Fruit fly (Drosophila melanogaster) whole organism, embryonic: ENCODE data around the gene CG44094.

ENCODE experiments used
- Awh ChIP-seq: fragments of 200-800 bp; sonication (Bioruptor generic); IDR thresholded peaks from 2 replicates; pipeline ENCODE4, ENCODE4 v1.3.6; 2022; ENCODE audit warnings: missing biosample characterization, missing genetic modification characterization
- CG12744 ChIP-seq: fragments of 200-800 bp; sonication (Bioruptor generic); optimal IDR thresholded peaks from 2 replicates; lab custom pipeline; 2016; ENCODE audit warnings: missing biosample characterization, missing genetic modification characterization
- CG14860 ChIP-seq: fragments of 200-800 bp; sonication (Bioruptor generic); IDR thresholded peaks from 3 replicates; pipeline ENCODE4 v1.3.6; 2022; ENCODE audit warnings: missing biosample characterization, missing genetic modification characterization; ENCODE audit not compliant: partially characterized antibody
- CG1529 ChIP-seq: fragments of 200-800 bp; sonication (Bioruptor generic); optimal IDR thresholded peaks from 3 replicates; lab custom pipeline; 2018; ENCODE audit warnings: missing biosample characterization, missing genetic modification characterization
- CG17612 ChIP-seq: fragments of 200-800 bp; sonication (Bioruptor generic); IDR thresholded peaks from 2 replicates; pipeline ENCODE4 v1.3.6; 2022; ENCODE audit warnings: missing biosample characterization, missing genetic modification characterization
- CG2712 ChIP-seq: fragments of 200-800 bp; optimal IDR thresholded peaks from 3 replicates; lab custom pipeline; 2019; ENCODE audit warnings: missing biosample characterization, mild to moderate bottlenecking, missing genetic modification characterization, moderate library complexity
- CG31388 ChIP-seq: fragments of 200-800 bp; sonication (Bioruptor generic); optimal IDR thresholded peaks from 2 replicates; lab custom pipeline; 2016; ENCODE audit warnings: missing biosample characterization, missing genetic modification characterization
- CG32532 ChIP-seq: fragments of 200-800 bp; sonication (Bioruptor generic); IDR thresholded peaks from 2 replicates; pipeline ENCODE4 v1.3.6; 2022; ENCODE audit warnings: missing biosample characterization, missing genetic modification characterization
- CG32767 ChIP-seq: fragments of 200-800 bp; sonication (Bioruptor generic); IDR thresholded peaks from 2 replicates; pipeline ENCODE4 v1.3.6; 2022; ENCODE audit warnings: missing biosample characterization, missing genetic modification characterization
- CG32772 ChIP-seq: fragments of 200-800 bp; sonication (Bioruptor generic); IDR thresholded peaks from 2 replicates; pipeline ENCODE4 v1.3.6; 2022; ENCODE audit warnings: missing biosample characterization, missing genetic modification characterization
- CG3838 ChIP-seq: fragments of 200-800 bp; sonication (Bioruptor generic); optimal IDR thresholded peaks from 3 replicates; lab custom pipeline; 2016; ENCODE audit warnings: missing biosample characterization, missing genetic modification characterization
- CG4730 ChIP-seq: fragments of 200-800 bp; sonication (Bioruptor generic); IDR thresholded peaks from 2 replicates; pipeline ENCODE4 v1.3.6; 2022; ENCODE audit warnings: missing biosample characterization, missing genetic modification characterization
- CG6791 ChIP-seq: fragments of 200-800 bp; sonication (Bioruptor generic); IDR thresholded peaks from 3 replicates; pipeline ENCODE4 v1.3.6; 2022; ENCODE audit warnings: missing biosample characterization, missing genetic modification characterization; ENCODE audit not compliant: partially characterized antibody
- CG6854 ChIP-seq: fragments of 200-800 bp; sonication (Bioruptor generic); optimal IDR thresholded peaks from 3 replicates; lab custom pipeline; 2017; ENCODE audit warnings: missing biosample characterization, mild to moderate bottlenecking, missing genetic modification characterization
- CG7357 ChIP-seq: fragments of 200-800 bp; sonication (Bioruptor generic); IDR thresholded peaks from 3 replicates; pipeline ENCODE4 v1.3.6; 2022; ENCODE audit warnings: missing biosample characterization, missing genetic modification characterization
- CG7372 ChIP-seq: fragments of 200-800 bp; sonication (Bioruptor generic); IDR thresholded peaks from 2 replicates; pipeline ENCODE4 v1.3.6; 2022; ENCODE audit warnings: missing biosample characterization, missing genetic modification characterization
- CG8290 ChIP-seq, 3 experiments: fragments of 200-800 bp; sonication (Bioruptor generic); optimal IDR thresholded peaks; 2 replicates each; lab custom pipeline; 2016 to 2019; ENCODE audit warnings: missing biosample characterization in 3 of 3, missing genetic modification characterization in 3 of 3, mild to moderate bottlenecking in 2 of 3, moderate library complexity in 1 of 3
- CG8359 ChIP-seq: fragments of 200-800 bp; sonication (Bioruptor generic); optimal IDR thresholded peaks from 2 replicates; lab custom pipeline; 2017; ENCODE audit warnings: missing biosample characterization, mild to moderate bottlenecking, missing genetic modification characterization, borderline replicate concordance
- Dip2 ChIP-seq: fragments of 200-800 bp; sonication (Bioruptor generic); IDR thresholded peaks from 2 replicates; pipeline ENCODE4 v1.3.6; 2022; ENCODE audit warnings: missing biosample characterization, missing genetic modification characterization
- Doc2 ChIP-seq: fragments of 200-800 bp; sonication (Bioruptor generic); IDR thresholded peaks from 2 replicates; pipeline ENCODE4 v1.3.6; 2022; ENCODE audit warnings: missing biosample characterization, missing genetic modification characterization
- Fer1 ChIP-seq: fragments of 200-800 bp; sonication (Bioruptor generic); optimal IDR thresholded peaks from 2 replicates; lab custom pipeline; 2017; ENCODE audit warnings: missing biosample characterization, mild to moderate bottlenecking, missing genetic modification characterization
- HHEX ChIP-seq: fragments of 200-800 bp; sonication (Bioruptor generic); optimal IDR thresholded peaks from 3 replicates; lab custom pipeline; 2017; ENCODE audit warnings: missing biosample characterization, mild to moderate bottlenecking, missing genetic modification characterization, missing genetic modification reagents
- HmgD ChIP-seq: fragments of 200-800 bp; sonication (Bioruptor generic); optimal IDR thresholded peaks from 3 replicates; lab custom pipeline; 2016; ENCODE audit warnings: missing biosample characterization, missing genetic modification characterization
- NFAT ChIP-seq: fragments of 200-800 bp; sonication (Bioruptor generic); IDR thresholded peaks from 2 replicates; pipeline ENCODE4 v1.3.6; 2022; ENCODE audit warnings: missing biosample characterization, missing genetic modification characterization
- PHDP ChIP-seq: fragments of 200-800 bp; sonication (Bioruptor generic); optimal IDR thresholded peaks from 3 replicates; lab custom pipeline; 2018; ENCODE audit warnings: missing biosample characterization, mild to moderate bottlenecking, missing genetic modification characterization, moderate library complexity
- Six4 ChIP-seq: fragments of 200-800 bp; sonication (Bioruptor generic); optimal IDR thresholded peaks from 2 replicates; lab custom pipeline; 2016; ENCODE audit warnings: missing biosample characterization, missing genetic modification characterization
- Tbp ChIP-seq: fragments of >200 bp; optimal IDR thresholded peaks from 2 replicates; lab custom pipeline; 2018; ENCODE audit warnings: missing biosample characterization, missing genetic modification characterization
- Trl ChIP-seq, 3 experiments: fragments of >200 bp in 2 of 3; fragments of 200-800 bp in 1 of 3; sonication (Bioruptor generic) in 1 of 3; optimal IDR thresholded peaks; 2 replicates in 1 of 3; 3 replicates in 2 of 3; lab custom pipeline; 2016 to 2017; ENCODE audit warnings: missing biosample characterization in 1 of 3, missing genetic modification characterization in 1 of 3
- Usf ChIP-seq: fragments of 200-800 bp; sonication (Bioruptor generic); optimal IDR thresholded peaks from 2 replicates; lab custom pipeline; 2017; ENCODE audit warnings: missing genotype, missing biosample characterization, missing genetic modification characterization
- Vsx1 ChIP-seq: fragments of 200-800 bp; sonication (Bioruptor generic); optimal IDR thresholded peaks from 2 replicates; lab custom pipeline; 2017; ENCODE audit warnings: missing biosample characterization, mild to moderate bottlenecking, missing genetic modification characterization, missing genetic modification reagents
- ase ChIP-seq: fragments of 200-800 bp; sonication (Bioruptor generic); IDR thresholded peaks from 3 replicates; pipeline ENCODE4 v1.3.6; 2022; ENCODE audit warnings: missing biosample characterization, missing genetic modification characterization
- az2 ChIP-seq: fragments of 200-800 bp; sonication (Bioruptor generic); optimal IDR thresholded peaks from 3 replicates; lab custom pipeline; 2016; ENCODE audit warnings: missing biosample characterization, missing genetic modification characterization
- cas ChIP-seq: fragments of 200-800 bp; sonication (Bioruptor generic); IDR thresholded peaks from 2 replicates; pipeline ENCODE4 v1.3.6; 2022; ENCODE audit warnings: missing biosample characterization, missing genetic modification characterization
- chm ChIP-seq: fragments of 200-800 bp; sonication (Bioruptor generic); IDR thresholded peaks from 2 replicates; pipeline ENCODE4 v1.3.6; 2022; ENCODE audit warnings: missing biosample characterization, missing genetic modification characterization
- crc ChIP-seq: fragments of 200-800 bp; sonication (Bioruptor generic); optimal IDR thresholded peaks from 2 replicates; lab custom pipeline; 2016; ENCODE audit warnings: missing biosample characterization, missing genetic modification characterization
- dpn ChIP-seq, 2 experiments: fragments of 200-800 bp; sonication (Bioruptor generic); optimal IDR thresholded peaks; 3 replicates each; lab custom pipeline; 2016; ENCODE audit warnings: missing biosample characterization in 2 of 2, missing genetic modification characterization in 2 of 2
- eyg ChIP-seq: fragments of 200-800 bp; sonication (Bioruptor generic); optimal IDR thresholded peaks from 3 replicates; lab custom pipeline; 2016; ENCODE audit warnings: missing biosample characterization, missing genetic modification characterization
- gt ChIP-seq: fragments of 200-800 bp; sonication (Bioruptor generic); IDR thresholded peaks from 2 replicates; pipeline ENCODE4 v1.3.6; 2022; ENCODE audit warnings: missing biosample characterization, missing genetic modification characterization
- ind ChIP-seq: fragments of 200-800 bp; sonication (Bioruptor generic); optimal IDR thresholded peaks from 3 replicates; lab custom pipeline; 2016; ENCODE audit warnings: missing biosample characterization, missing genetic modification characterization
- insv ChIP-seq, 2 experiments: fragments of 200-800 bp; sonication (Bioruptor generic); optimal IDR thresholded peaks; 3 replicates each; lab custom pipeline; 2016 to 2018; ENCODE audit warnings: missing biosample characterization in 2 of 2, missing genetic modification characterization in 2 of 2
- jigr1 ChIP-seq: fragments of 200-800 bp; sonication (Bioruptor generic); IDR thresholded peaks from 3 replicates; pipeline ENCODE4 v1.3.6; 2022; ENCODE audit warnings: missing biosample characterization, missing genetic modification characterization
- kay ChIP-seq: fragments of 200-800 bp; sonication (Bioruptor generic); optimal IDR thresholded peaks from 2 replicates; lab custom pipeline; 2016; ENCODE audit warnings: missing biosample characterization, missing genetic modification characterization
- org-1 ChIP-seq: fragments of 200-800 bp; sonication (Bioruptor generic); optimal IDR thresholded peaks from 2 replicates; lab custom pipeline; 2017; ENCODE audit warnings: missing biosample characterization, missing genetic modification characterization
- salm ChIP-seq: fragments of 200-800 bp; sonication (Bioruptor generic); optimal IDR thresholded peaks from 2 replicates; lab custom pipeline; 2018; ENCODE audit warnings: missing biosample characterization, mild to moderate bottlenecking, missing genetic modification characterization
- sens ChIP-seq: fragments of 200-800 bp; sonication (Bioruptor generic); peaks from one replicate; lab custom pipeline; 2016; ENCODE audit warnings: missing biosample characterization, missing genetic modification characterization
- seq ChIP-seq: fragments of 200-800 bp; sonication (Bioruptor generic); IDR thresholded peaks from 2 replicates; pipeline ENCODE4 v1.3.6; 2022; ENCODE audit warnings: missing biosample characterization, missing genetic modification characterization
- slou ChIP-seq: fragments of 200-800 bp; sonication (Bioruptor generic); optimal IDR thresholded peaks from 3 replicates; lab custom pipeline; 2016; ENCODE audit warnings: missing biosample characterization, missing genetic modification characterization
- tap ChIP-seq: fragments of 200-800 bp; optimal IDR thresholded peaks from 3 replicates; lab custom pipeline; 2019; ENCODE audit warnings: missing biosample characterization, mild to moderate bottlenecking, missing genetic modification characterization, moderate library complexity
- wor ChIP-seq: fragments of 200-800 bp; sonication (Bioruptor generic); IDR thresholded peaks from 2 replicates; pipeline ENCODE4 v1.3.6; 2022; ENCODE audit warnings: missing biosample characterization, missing genetic modification characterization
- yki ChIP-seq: fragments of >200 bp; optimal IDR thresholded peaks from 3 replicates; lab custom pipeline; 2018
- zfh2 ChIP-seq: fragments of 200-800 bp; sonication (Bioruptor generic); optimal IDR thresholded peaks from 2 replicates; lab custom pipeline; 2016; ENCODE audit warnings: missing biosample characterization, missing genetic modification characterization

Gene CG44094

dm6 chr3R:14558383-14558883, 18.0 kb downstream of the CG44094 start (continued):
- TF ChIP-seq ase (GFP tag; lab: Robert Waterston, UW), result peak; percentile 77; the same call in 2 of the 3 replicates
- TF ChIP-seq Six4, result peak; percentile 90
- peak; percentile 89 for TF ChIP-seq seq (GFP tag; lab: Robert Waterston, UW)
- TF ChIP-seq salm (tag; lab: Kevin White, UChicago), result peak; percentile 91
- no peak for TF ChIP-seq CG6791 (GFP tag; lab: Robert Waterston, UW)
- peak; percentile 78 for TF ChIP-seq CG4730 (GFP tag; lab: Robert Waterston, UW)
- TF ChIP-seq slou (GFP tag; lab: Kevin White, UChicago), result peak; percentile 77
- TF ChIP-seq CG32772 (GFP tag; lab: Robert Waterston, UW), result peak; percentile 71
- peak; percentile 84 for TF ChIP-seq az2
- TF ChIP-seq CG3838 (GFP tag; lab: Kevin White, UChicago), result peak; percentile 48
- peak; percentile 86 for TF ChIP-seq wor
- TF ChIP-seq PHDP, result peak; percentile 95
- TF ChIP-seq cas (GFP tag; lab: Robert Waterston, UW), result 0 out of 2 replicates have a peak, but pooled peaks have one; percentile 23
- peak in 1 of 2 experiments; percentile 66 for TF ChIP-seq insv (GFP tag; optimal IDR thresholded peaks at IDR 0.05; lab: Kevin White, UChicago)
- peak; percentile 69 for TF ChIP-seq Usf (GFP tag; lab: Kevin White, UChicago)
- TF ChIP-seq dpn (GFP tag; optimal IDR thresholded peaks at IDR 0.05; lab: Kevin White, UChicago), result peak; percentile 89 to 93
- peak; percentile 84 for TF ChIP-seq eyg (GFP tag; lab: Kevin White, UChicago)
- TF ChIP-seq jigr1 (GFP tag; lab: Robert Waterston, UW), result peak; percentile 81; the same call in 2 of the 3 replicates
- peak; percentile 86 for TF ChIP-seq tap (tag; lab: Kevin White, UChicago)
- peak; percentile 84 for TF ChIP-seq kay (GFP tag; lab: Kevin White, UChicago)
- peak in 1 of 2 experiments; percentile 84 for TF ChIP-seq Trl (optimal IDR thresholded peaks at IDR 0.05; lab: Kevin White, UChicago)
- TF ChIP-seq Trl (GFP tag; optimal IDR thresholded peaks at IDR 0.05; lab: Kevin White, UChicago), result peak; percentile 82
- TF ChIP-seq CG1529, result peak; percentile 88
- peak; percentile 98 for TF ChIP-seq sens (GFP tag; lab: Kevin White, UChicago)
- peak; percentile 70 for TF ChIP-seq CG31388
- no peak for TF ChIP-seq CG14860 (GFP tag; lab: Robert Waterston, UW)
- peak; percentile 86 for TF ChIP-seq Vsx1 (GFP tag; lab: Kevin White, UChicago)
- TF ChIP-seq CG7357, result peak; percentile 77
- peak; percentile 93 for TF ChIP-seq CG6854 (GFP tag; lab: Kevin White, UChicago)
- TF ChIP-seq Tbp (GFP tag; lab: Kevin White, UChicago), result no peak
- peak; percentile 57; the same call in 1 of the 2 replicates for TF ChIP-seq Dip2 (GFP tag; lab: Robert Waterston, UW)
- TF ChIP-seq gt (GFP tag; lab: Robert Waterston, UW), result peak; percentile 56; the same call in 1 of the 2 replicates
- TF ChIP-seq Awh (GFP tag; lab: Robert Waterston, UW), result peak; percentile 80
- peak; percentile 93 for TF ChIP-seq org-1 (GFP tag; lab: Kevin White, UChicago)
- TF ChIP-seq Fer1, result peak; percentile 97
- peak; percentile 89 for TF ChIP-seq CG32532 (GFP tag; lab: Robert Waterston, UW)
- peak; percentile 94 for TF ChIP-seq HHEX (GFP tag; lab: Kevin White, UChicago)
- no peak for TF ChIP-seq yki (lab: Kevin White, UChicago)
- TF ChIP-seq CG12744 (GFP tag; lab: Kevin White, UChicago), result peak; percentile 88
- no peak for TF ChIP-seq chm (GFP tag; lab: Robert Waterston, UW)
- peak; percentile 85 for TF ChIP-seq ind (GFP tag; lab: Kevin White, UChicago)
- TF ChIP-seq CG8359 (GFP tag; lab: Kevin White, UChicago), result peak; percentile 82
- TF ChIP-seq crc (GFP tag; lab: Kevin White, UChicago), result peak; percentile 87
- TF ChIP-seq CG7372 (GFP tag; lab: Robert Waterston, UW), result peak; percentile 83
- TF ChIP-seq Doc2 (GFP tag; lab: Robert Waterston, UW), result peak; percentile 64; the same call in 1 of the 2 replicates
- TF ChIP-seq CG8290 (GFP tag; optimal IDR thresholded peaks at IDR 0.05; lab: Kevin White, UChicago), result no peak
- peak in 1 of 2 experiments; percentile 60 for TF ChIP-seq CG8290 (tag; optimal IDR thresholded peaks at IDR 0.05; lab: Kevin White, UChicago)
- TF ChIP-seq HmgD (GFP tag; lab: Kevin White, UChicago), result peak; percentile 64
- peak; percentile 86 for TF ChIP-seq zfh2
- peak; percentile 89 for TF ChIP-seq CG32767 (GFP tag; lab: Robert Waterston, UW)
- TF ChIP-seq CG2712 (tag; lab: Kevin White, UChicago), result peak; percentile 92
- TF ChIP-seq CG17612, result peak; percentile 63
- peak; percentile 77 for TF ChIP-seq NFAT (GFP tag; lab: Robert Waterston, UW)
